Worm (Caenorhabditis elegans): Measurements from ENCODE around the gene amdh-1.

DNA sequence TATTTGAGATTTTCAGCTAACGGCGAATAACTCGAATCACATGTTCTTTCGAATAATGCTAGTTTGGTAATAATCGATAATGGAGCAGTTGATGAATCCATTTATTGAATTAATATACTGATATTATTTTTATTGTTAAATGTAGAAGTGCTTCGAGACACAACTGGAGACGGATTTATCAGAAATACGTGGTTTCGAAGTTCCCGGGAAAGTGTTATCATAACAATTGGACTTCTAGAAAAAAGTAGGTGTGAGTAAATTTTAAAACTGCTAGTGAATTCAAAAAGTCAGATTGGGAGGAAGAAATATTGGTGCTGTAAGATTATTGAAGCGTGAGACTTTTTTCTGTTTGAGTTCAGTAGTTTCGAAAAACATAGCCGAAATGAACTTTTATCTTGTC is 8.5 kb downstream of the amdh-1 start, which contains the start of gene srg-2:
- no peak for TF ChIP-seq lsy-27 (tag; optimal IDR thresholded peaks at IDR 0.05; ENCODE audit: borderline replicate concordance, insufficient read depth)
- TF ChIP-seq athp-1 (tag; optimal IDR thresholded peaks at IDR 0.05) = no peak
- no peak for TF ChIP-seq B0035.1 (tag; optimal IDR thresholded peaks at IDR 0.05)
- TF ChIP-seq unc-62 (GFP tag; optimal IDR thresholded peaks at IDR 0.05) = no peak
- no peak for TF ChIP-seq pha-4 (tag; optimal IDR thresholded peaks at IDR 0.05)
- no peak for TF ChIP-seq ama-1 (optimal IDR thresholded peaks at IDR 0.05)
- no peak for TF ChIP-seq ama-1 (GFP tag; optimal IDR thresholded peaks at IDR 0.05)
